Fruit fly (Drosophila melanogaster) whole organism, embryonic: ENCODE data around the gene DZIP1.
A peak's percentile ranks its signal among the peaks of the same experiment; 100 is the strongest.

Experiments
- Abd-B ChIP-seq: fragments of 200-800 bp; sonication (Bioruptor generic); optimal IDR thresholded peaks from 2 replicates; lab custom pipeline; 2018; ENCODE audit warnings: missing biosample characterization, mild to moderate bottlenecking, missing genetic modification characterization, moderate library complexity
- Asciz ChIP-seq: fragments of 200-800 bp; sonication (Bioruptor generic); optimal IDR thresholded peaks from 2 replicates; lab custom pipeline; 2017; ENCODE audit warnings: missing biosample characterization, mild to moderate bottlenecking, missing genetic modification characterization, missing genetic modification reagents
- Atf3 ChIP-seq: fragments of 200-800 bp; sonication (Bioruptor generic); optimal IDR thresholded peaks from 3 replicates; lab custom pipeline; 2016; ENCODE audit warnings: missing biosample characterization, missing genetic modification characterization
- BEAF-32 ChIP-seq: fragments of 200-800 bp; sonication (Bioruptor generic); optimal IDR thresholded peaks from 3 replicates; lab custom pipeline; 2017; ENCODE audit warnings: missing biosample characterization, missing genetic modification characterization, mild to moderate bottlenecking, moderate library complexity, missing genetic modification reagents
- BtbVII ChIP-seq: fragments of 200-800 bp; sonication (Bioruptor generic); optimal IDR thresholded peaks from 3 replicates; lab custom pipeline; 2017; ENCODE audit warnings: missing biosample characterization, mild to moderate bottlenecking, missing genetic modification characterization
- CG10267 ChIP-seq: fragments of 200-800 bp; sonication (Bioruptor generic); optimal IDR thresholded peaks from 2 replicates; lab custom pipeline; 2018; ENCODE audit warnings: missing biosample characterization, mild to moderate bottlenecking, missing genetic modification characterization, moderate library complexity
- CG10321 ChIP-seq: fragments of 200-800 bp; sonication (Bioruptor generic); IDR thresholded peaks from 2 replicates; pipeline ENCODE4 v1.3.6; 2022; ENCODE audit warnings: missing biosample characterization, missing genetic modification characterization
- CG11093 ChIP-seq: fragments of 200-800 bp; sonication (Bioruptor generic); IDR thresholded peaks from 3 replicates; pipeline ENCODE4 v1.3.6; 2022; ENCODE audit warnings: missing biosample characterization, missing genetic modification characterization
- CG11695 ChIP-seq: fragments of 200-800 bp; sonication (Bioruptor generic); IDR thresholded peaks from 3 replicates; pipeline ENCODE4 v1.3.6; 2022; ENCODE audit warnings: missing biosample characterization, missing genetic modification characterization
- CG15073 ChIP-seq: fragments of 200-800 bp; sonication (Bioruptor generic); optimal IDR thresholded peaks from 2 replicates; lab custom pipeline; 2016; ENCODE audit warnings: missing biosample characterization, missing genetic modification characterization
- CG15696 ChIP-seq: fragments of 200-800 bp; sonication (Bioruptor generic); optimal IDR thresholded peaks from 2 replicates; lab custom pipeline; 2019; ENCODE audit warnings: missing biosample characterization, mild to moderate bottlenecking, missing genetic modification characterization, moderate library complexity
- CG17186 ChIP-seq: fragments of 200-800 bp; sonication (Bioruptor generic); optimal IDR thresholded peaks from 3 replicates; lab custom pipeline; 2017; ENCODE audit warnings: missing biosample characterization, missing genetic modification reagents, missing genetic modification characterization
- CG17328 ChIP-seq: fragments of 200-800 bp; sonication (Bioruptor generic); IDR thresholded peaks from 2 replicates; pipeline ENCODE4 v1.3.6; 2022; ENCODE audit warnings: missing biosample characterization, missing genetic modification characterization
- CG31224 ChIP-seq: fragments of 200-800 bp; sonication (Bioruptor generic); IDR thresholded peaks from 2 replicates; pipeline ENCODE4 v1.3.6; 2022; ENCODE audit warnings: missing biosample characterization, missing genetic modification characterization
- CG6254 ChIP-seq: fragments of 200-800 bp; sonication (Bioruptor generic); optimal IDR thresholded peaks from 3 replicates; lab custom pipeline; 2017; ENCODE audit warnings: mild to moderate bottlenecking, missing biosample characterization, missing genetic modification reagents, missing genetic modification characterization
- CG8089 ChIP-seq: fragments of 200-800 bp; sonication (Bioruptor generic); optimal IDR thresholded peaks from 3 replicates; lab custom pipeline; 2016; ENCODE audit warnings: missing biosample characterization, missing genetic modification characterization
- CG8281 ChIP-seq: fragments of 200-800 bp; sonication (Bioruptor generic); optimal IDR thresholded peaks from 2 replicates; lab custom pipeline; 2018; ENCODE audit warnings: missing biosample characterization, mild to moderate bottlenecking, missing genetic modification characterization, moderate library complexity
- CHES-1-like ChIP-seq: fragments of 200-800 bp; sonication (Bioruptor generic); optimal IDR thresholded peaks from 2 replicates; lab custom pipeline; 2016; ENCODE audit warnings: missing biosample characterization, missing genetic modification characterization
- Chrac-16 ChIP-seq: fragments of 200-800 bp; sonication (Bioruptor generic); optimal IDR thresholded peaks from 3 replicates; lab custom pipeline; 2016; ENCODE audit warnings: missing biosample characterization, missing genetic modification characterization
- CoRest ChIP-seq: fragments of 200-800 bp; sonication (Bioruptor generic); optimal IDR thresholded peaks from 3 replicates; lab custom pipeline; 2018; ENCODE audit warnings: missing biosample characterization, mild to moderate bottlenecking, missing genetic modification characterization, moderate library complexity
- Dad ChIP-seq: fragments of 200-800 bp; sonication (Bioruptor generic); optimal IDR thresholded peaks from 3 replicates; lab custom pipeline; 2016; ENCODE audit warnings: missing biosample characterization, missing genetic modification characterization
- Ets65A ChIP-seq: fragments of 200-800 bp; sonication (Bioruptor generic); peaks from one replicate; lab custom pipeline; 2016; ENCODE audit warnings: missing biosample characterization, missing genetic modification characterization
- HLHmδ ChIP-seq: fragments of 200-800 bp; sonication (Bioruptor generic); optimal IDR thresholded peaks from 2 replicates; lab custom pipeline; 2018; ENCODE audit warnings: missing biosample characterization, mild to moderate bottlenecking, missing genetic modification characterization, moderate library complexity
- Hmx ChIP-seq: fragments of 200-800 bp; sonication (Bioruptor generic); optimal IDR thresholded peaks from 2 replicates; lab custom pipeline; 2016; ENCODE audit warnings: missing biosample characterization, missing genetic modification characterization
- Meics ChIP-seq: fragments of 200-800 bp; sonication (Bioruptor generic); optimal IDR thresholded peaks from 2 replicates; lab custom pipeline; 2017; ENCODE audit warnings: missing biosample characterization, mild to moderate bottlenecking, missing genetic modification characterization
- Pdp1 ChIP-seq, 2 experiments: fragments of 200-800 bp; sonication (Bioruptor generic); optimal IDR thresholded peaks; 3 replicates each; lab custom pipeline; 2016; ENCODE audit warnings: missing biosample characterization in 2 of 2, missing genetic modification characterization in 2 of 2, mild to moderate bottlenecking in 1 of 2, moderate library complexity in 1 of 2
- Poxn ChIP-seq: fragments of 200-800 bp; sonication (Bioruptor generic); IDR thresholded peaks from 2 replicates; pipeline ENCODE4 v1.3.6; 2022; ENCODE audit warnings: missing biosample characterization, missing genetic modification characterization
- Rx ChIP-seq: fragments of 200-800 bp; sonication (Bioruptor generic); IDR thresholded peaks from 2 replicates; pipeline ENCODE4 v1.3.6; 2022; ENCODE audit warnings: missing biosample characterization, missing genetic modification characterization
- Scr ChIP-seq: fragments of 200-800 bp; sonication (Bioruptor generic); IDR thresholded peaks from 2 replicates; pipeline ENCODE4 v1.3.6; 2022; ENCODE audit warnings: missing biosample characterization, missing genetic modification characterization; ENCODE audit not compliant: partially characterized antibody
- Ssrp ChIP-seq: fragments of 200-800 bp; sonication (Bioruptor generic); optimal IDR thresholded peaks from 2 replicates; lab custom pipeline; 2018; ENCODE audit warnings: missing biosample characterization, mild to moderate bottlenecking, missing genetic modification characterization, moderate library complexity
- Usf ChIP-seq: fragments of 200-800 bp; sonication (Bioruptor generic); optimal IDR thresholded peaks from 2 replicates; lab custom pipeline; 2017; ENCODE audit warnings: missing genotype, missing biosample characterization, missing genetic modification characterization
- ab ChIP-seq: fragments of 200-800 bp; sonication (Bioruptor generic); optimal IDR thresholded peaks from 2 replicates; lab custom pipeline; 2016; ENCODE audit warnings: missing biosample characterization, missing genetic modification characterization
- bcd ChIP-seq: fragments of 200-800 bp; sonication (Bioruptor generic); optimal IDR thresholded peaks from 2 replicates; lab custom pipeline; 2017; ENCODE audit warnings: missing biosample characterization, mild to moderate bottlenecking, missing genetic modification characterization
- bigmax ChIP-seq: fragments of 200-800 bp; sonication (Bioruptor generic); optimal IDR thresholded peaks from 2 replicates; lab custom pipeline; 2018; ENCODE audit warnings: missing biosample characterization, mild to moderate bottlenecking, missing genetic modification characterization
- chn ChIP-seq: fragments of 200-800 bp; sonication (Bioruptor generic); optimal IDR thresholded peaks from 2 replicates; lab custom pipeline; 2016; ENCODE audit warnings: missing biosample characterization, missing genetic modification characterization
- danr ChIP-seq: fragments of 200-800 bp; sonication (Bioruptor generic); IDR thresholded peaks from 2 replicates; pipeline ENCODE4 v1.3.6; 2022; ENCODE audit warnings: missing biosample characterization, missing genetic modification characterization
- fd102C ChIP-seq: fragments of 200-800 bp; sonication (Bioruptor generic); optimal IDR thresholded peaks from 2 replicates; lab custom pipeline; 2018; ENCODE audit warnings: missing biosample characterization, mild to moderate bottlenecking, missing genetic modification characterization, moderate library complexity
- gcm2 ChIP-seq: fragments of 200-800 bp; sonication (Bioruptor generic); optimal IDR thresholded peaks from 2 replicates; lab custom pipeline; 2016; ENCODE audit warnings: missing biosample characterization, missing genetic modification characterization
- h ChIP-seq: fragments of >200 bp; optimal IDR thresholded peaks from 2 replicates; lab custom pipeline; 2017
- jumu ChIP-seq: fragments of 200-800 bp; sonication (Bioruptor generic); optimal IDR thresholded peaks from 3 replicates; lab custom pipeline; 2016; ENCODE audit warnings: missing biosample characterization, missing genetic modification characterization
- nau ChIP-seq: fragments of 200-800 bp; sonication (Bioruptor generic); optimal IDR thresholded peaks from 3 replicates; lab custom pipeline; 2017; ENCODE audit warnings: missing biosample characterization, mild to moderate bottlenecking, missing genetic modification characterization, missing genetic modification reagents
- onecut ChIP-seq: fragments of 200-800 bp; sonication (Bioruptor generic); IDR thresholded peaks from 2 replicates; pipeline ENCODE4 v1.3.6; 2022; ENCODE audit warnings: missing biosample characterization, missing genetic modification characterization
- psq ChIP-seq: fragments of 200-800 bp; sonication (Bioruptor generic); optimal IDR thresholded peaks from 2 replicates; lab custom pipeline; 2017; ENCODE audit warnings: missing biosample characterization, missing genetic modification characterization
- pum ChIP-seq: fragments of 200-800 bp; sonication (Bioruptor generic); optimal IDR thresholded peaks from 2 replicates; lab custom pipeline; 2016; ENCODE audit warnings: missing biosample characterization, missing genetic modification characterization
- sd ChIP-seq: fragments of 200-800 bp; sonication (Bioruptor generic); optimal IDR thresholded peaks from 3 replicates; lab custom pipeline; 2018; ENCODE audit warnings: missing biosample characterization, mild to moderate bottlenecking, missing genetic modification characterization, moderate library complexity
- sima ChIP-seq: fragments of 200-800 bp; sonication (Bioruptor generic); optimal IDR thresholded peaks from 2 replicates; lab custom pipeline; 2016; ENCODE audit warnings: missing biosample characterization, missing genetic modification characterization
- slbo ChIP-seq: fragments of 200-800 bp; sonication (Bioruptor generic); IDR thresholded peaks from 2 replicates; pipeline ENCODE4 v1.3.6; 2022; ENCODE audit warnings: missing biosample characterization, missing genetic modification characterization
- stc ChIP-seq: fragments of 200-800 bp; sonication (Bioruptor generic); IDR thresholded peaks from 2 replicates; pipeline ENCODE4 v1.3.6; 2022; ENCODE audit warnings: missing biosample characterization, missing genetic modification characterization
- tgo ChIP-seq: fragments of 200-800 bp; sonication (Bioruptor generic); IDR thresholded peaks from 3 replicates; pipeline ENCODE4 v1.3.6; 2022; ENCODE audit warnings: missing biosample characterization, missing genetic modification characterization
- tup ChIP-seq: fragments of 200-800 bp; sonication (Bioruptor generic); optimal IDR thresholded peaks from 2 replicates; lab custom pipeline; 2016; ENCODE audit warnings: missing biosample characterization, mild to moderate bottlenecking, missing genetic modification characterization, moderate library complexity
- tx ChIP-seq: fragments of 200-800 bp; sonication (Bioruptor generic); optimal IDR thresholded peaks from 2 replicates; lab custom pipeline; 2016; ENCODE audit warnings: missing biosample characterization, missing genetic modification characterization

Gene DZIP1

dm6 chr3R:24543676-24544277 lies 28.7 kb downstream of the DZIP1 start, which contains the start of gene Cftr (continued):
- TF ChIP-seq CG11695: 0 out of 3 replicates have a peak, but pooled peaks have one; percentile 25
- TF ChIP-seq Rx: no peak
- no peak for TF ChIP-seq ab (GFP tag; lab: Kevin White, UChicago)
- TF ChIP-seq bcd (GFP tag; lab: Kevin White, UChicago): no peak
- no peak for TF ChIP-seq CG8281 (tag; lab: Kevin White, UChicago)
- peak; percentile 55 for TF ChIP-seq Dad (GFP tag; lab: Kevin White, UChicago)
- peak; percentile 27 to 83 for TF ChIP-seq Pdp1 (GFP tag; optimal IDR thresholded peaks at IDR 0.05; lab: Kevin White, UChicago)
- no peak for TF ChIP-seq bigmax
- no peak for TF ChIP-seq CG11093 (GFP tag; lab: Robert Waterston, UW)
- no peak for TF ChIP-seq sima (GFP tag; lab: Kevin White, UChicago)
- peak; percentile 63 for TF ChIP-seq CHES-1-like
- peak; percentile 16 for TF ChIP-seq Chrac-16
- peak; percentile 46 for TF ChIP-seq BEAF-32 (GFP tag; lab: Kevin White, UChicago)
- TF ChIP-seq BtbVII (GFP tag; lab: Kevin White, UChicago): peak; percentile 6
- TF ChIP-seq h: no peak
- peak; percentile 36; the same call in 1 of the 3 replicates for TF ChIP-seq tgo (GFP tag; lab: Robert Waterston, UW)
- TF ChIP-seq CG31224 (GFP tag; lab: Robert Waterston, UW): no peak
- TF ChIP-seq CG17328 (GFP tag; lab: Robert Waterston, UW): peak; percentile 42; the same call in 1 of the 2 replicates
- peak; percentile 31 for TF ChIP-seq chn
- TF ChIP-seq Asciz: peak; percentile 60
- no peak for TF ChIP-seq Abd-B
- TF ChIP-seq jumu (GFP tag; lab: Kevin White, UChicago): no peak
- TF ChIP-seq CG15073: no peak
- TF ChIP-seq stc (GFP tag; lab: Robert Waterston, UW): peak; percentile 31; the same call in 1 of the 2 replicates
- TF ChIP-seq CG15696 (tag; lab: Kevin White, UChicago): no peak
- TF ChIP-seq sd (tag; lab: Kevin White, UChicago): no peak
- TF ChIP-seq slbo: peak; percentile 73
- no peak for TF ChIP-seq Poxn
- TF ChIP-seq Atf3: no peak
- no peak for TF ChIP-seq Usf (GFP tag; lab: Kevin White, UChicago)
- TF ChIP-seq CoRest (tag; lab: Kevin White, UChicago): peak; percentile 21
- peak; percentile 48; the same call in 1 of the 2 replicates for TF ChIP-seq onecut
- TF ChIP-seq fd102C (GFP tag; lab: Kevin White, UChicago): no peak
- no peak for TF ChIP-seq psq
- no peak for TF ChIP-seq CG8089 (GFP tag; lab: Kevin White, UChicago)
- peak; percentile 61 for TF ChIP-seq CG10267 (tag; lab: Kevin White, UChicago)
- peak; percentile 46 for TF ChIP-seq Ets65A
- peak; percentile 9 for TF ChIP-seq HLHmδ (GFP tag; lab: Kevin White, UChicago)
- TF ChIP-seq tup (GFP tag; lab: Kevin White, UChicago): no peak
- TF ChIP-seq gcm2: no peak
- no peak for TF ChIP-seq Meics (GFP tag; lab: Kevin White, UChicago)
- TF ChIP-seq Hmx (GFP tag; lab: Kevin White, UChicago): no peak
- TF ChIP-seq CG10321 (GFP tag; lab: Robert Waterston, UW): no peak
- TF ChIP-seq Ssrp: no peak
- no peak for TF ChIP-seq nau (GFP tag; lab: Kevin White, UChicago)
- peak; percentile 13 for TF ChIP-seq pum (GFP tag; lab: Kevin White, UChicago)
- TF ChIP-seq danr (GFP tag; lab: Robert Waterston, UW): no peak
- TF ChIP-seq CG17186 (GFP tag; lab: Kevin White, UChicago): no peak
- no peak; the same call in 1 of the 2 replicates for TF ChIP-seq Scr (GFP tag; lab: Robert Waterston, UW)
- TF ChIP-seq tx (GFP tag; lab: Kevin White, UChicago): peak; percentile 7
- no peak for TF ChIP-seq CG6254 (GFP tag; lab: Kevin White, UChicago)
